Worm (Caenorhabditis elegans): ENCODE results near the gene Y40H4A.2.

Y40H4A.2 gene

ce11 chrV:14585351-14585750 is at the start of gene Y40H4A.2:
Y40H4A.2 (minus strand) TSS chrV:14585451.
- no peak for TF ChIP-seq pros-1 (tag; optimal IDR thresholded peaks at IDR 0.05)
- TF ChIP-seq zip-5 (tag; optimal IDR thresholded peaks at IDR 0.05): no peak
- no peak for TF ChIP-seq unc-55 (GFP tag; optimal IDR thresholded peaks at IDR 0.05)
- no peak for TF ChIP-seq ceh-45 (GFP tag; IDR thresholded peaks at IDR 0.05)
- TF ChIP-seq lim-6 (tag; optimal IDR thresholded peaks at IDR 0.05): no peak
- TF ChIP-seq nhr-11 (tag; optimal IDR thresholded peaks at IDR 0.05): no peak
- TF ChIP-seq pag-3 (tag; optimal IDR thresholded peaks at IDR 0.05; ENCODE audit: borderline replicate concordance): no peak
- TF ChIP-seq pha-4 (tag; optimal IDR thresholded peaks at IDR 0.05): no peak
- no peak for TF ChIP-seq fax-1 (tag; optimal IDR thresholded peaks at IDR 0.05)
- no peak for TF ChIP-seq ceh-31 (tag; optimal IDR thresholded peaks at IDR 0.05)
- TF ChIP-seq elt-2 (tag; optimal IDR thresholded peaks at IDR 0.05): no peak
- no peak for TF ChIP-seq pax-1 (tag; optimal IDR thresholded peaks at IDR 0.05)
- no peak for TF ChIP-seq ceh-22 (tag; optimal IDR thresholded peaks at IDR 0.05)
- no peak for TF ChIP-seq nhr-232 (tag; optimal IDR thresholded peaks at IDR 0.05)

- TF ChIP-seq Y22D7AL.16 (tag; optimal IDR thresholded peaks at IDR 0.05): no peak
- TF ChIP-seq pros-1 (tag; optimal IDR thresholded peaks at IDR 0.05): no peak
- no peak for TF ChIP-seq ceh-30 (tag; optimal IDR thresholded peaks at IDR 0.05)
- no peak for TF ChIP-seq rnt-1 (tag; optimal IDR thresholded peaks at IDR 0.05)
- no peak for TF ChIP-seq ceh-34 (tag; optimal IDR thresholded peaks at IDR 0.05)
- no peak for TF ChIP-seq odd-2 (tag; optimal IDR thresholded peaks at IDR 0.05)
- no peak for TF ChIP-seq fax-1 (tag; optimal IDR thresholded peaks at IDR 0.05)
- TF ChIP-seq ets-4 (tag; optimal IDR thresholded peaks at IDR 0.05): no peak
- TF ChIP-seq nfya-1 (tag; optimal IDR thresholded peaks at IDR 0.05): no peak
- no peak for TF ChIP-seq ceh-45 (GFP tag; IDR thresholded peaks at IDR 0.05)
- no peak for TF ChIP-seq fkh-10 (GFP tag; optimal IDR thresholded peaks at IDR 0.05)
- no peak for TF ChIP-seq ama-1 (optimal IDR thresholded peaks at IDR 0.05)
- no peak for TF ChIP-seq sdc-2 (tag; optimal IDR thresholded peaks at IDR 0.05)
These were observed 48.1 kb upstream of the Y40H4A.2 start for ce11 chrV:14633319-14633718.

ce11 chrV:14631588-14631987 is 46.3 kb upstream of the Y40H4A.2 start, which contains the start of gene F43D2.3:
F43D2.3 (plus strand) TSS chrV:14631888.
- no peak for TF ChIP-seq ama-1 (optimal IDR thresholded peaks at IDR 0.05)

ce11 chrV:14625662-14626061 is 40.4 kb upstream of the Y40H4A.2 start:
- TF ChIP-seq fkh-10 (GFP tag; optimal IDR thresholded peaks at IDR 0.05): no peak
- TF ChIP-seq ceh-22 (tag; optimal IDR thresholded peaks at IDR 0.05): no peak
- TF ChIP-seq ceh-9 (tag; optimal IDR thresholded peaks at IDR 0.05): no peak
- TF ChIP-seq pha-4 (tag; optimal IDR thresholded peaks at IDR 0.05): no peak
- no peak for TF ChIP-seq ets-4 (tag; optimal IDR thresholded peaks at IDR 0.05)
- TF ChIP-seq nhr-232 (tag; optimal IDR thresholded peaks at IDR 0.05): no peak
- TF ChIP-seq unc-55 (GFP tag; optimal IDR thresholded peaks at IDR 0.05): peak; percentile 85
- peak; percentile 16 for TF ChIP-seq ceh-18 (tag; optimal IDR thresholded peaks at IDR 0.05)
- TF ChIP-seq rnt-1 (tag; optimal IDR thresholded peaks at IDR 0.05): peak; percentile 34
- no peak for TF ChIP-seq tbx-7 (tag; optimal IDR thresholded peaks at IDR 0.05)

ce11 chrV:14620835-14621234 is 35.6 kb upstream of the Y40H4A.2 start, which contains the start of gene hot-1:
hot-1 (plus strand) TSS chrV:14621135.
- TF ChIP-seq dve-1 (tag; optimal IDR thresholded peaks at IDR 0.05): no peak
- TF ChIP-seq pha-2 (tag; optimal IDR thresholded peaks at IDR 0.05): no peak
- no peak for TF ChIP-seq che-1 (tag; optimal IDR thresholded peaks at IDR 0.05)
- no peak for TF ChIP-seq nhr-11 (tag; optimal IDR thresholded peaks at IDR 0.05)
- no peak for TF ChIP-seq hlh-30 (tag; optimal IDR thresholded peaks at IDR 0.05; ENCODE audit: insufficient read depth)
- TF ChIP-seq rnt-1 (tag; optimal IDR thresholded peaks at IDR 0.05): no peak
- no peak for TF ChIP-seq ceh-48 (tag; optimal IDR thresholded peaks at IDR 0.05)
- TF ChIP-seq npax-4 (tag; optimal IDR thresholded peaks at IDR 0.05): no peak
- TF ChIP-seq gmeb-2 (tag; optimal IDR thresholded peaks at IDR 0.05): no peak
- no peak for TF ChIP-seq ceh-6 (GFP tag; optimal IDR thresholded peaks at IDR 0.05)
- no peak for TF ChIP-seq lin-11 (tag; optimal IDR thresholded peaks at IDR 0.05)
- no peak for TF ChIP-seq ceh-22 (tag; optimal IDR thresholded peaks at IDR 0.05)
- TF ChIP-seq K02D7.2 (tag; optimal IDR thresholded peaks at IDR 0.05): no peak
- no peak for TF ChIP-seq unc-42 (tag; optimal IDR thresholded peaks at IDR 0.05)
- no peak for TF ChIP-seq pqm-1 (tag; optimal IDR thresholded peaks at IDR 0.05)
- no peak for TF ChIP-seq ceh-31 (tag; optimal IDR thresholded peaks at IDR 0.05)

All from whole organism, late embryonic.